Fruit fly (Drosophila melanogaster) whole organism, wandering third instar larva: Measurements from ENCODE around the gene CG17839.
A peak's percentile ranks its signal among the peaks of the same experiment; 100 is the strongest.

Experiments
- Abd-B ChIP-seq: fragments of >200 bp; optimal IDR thresholded peaks from 2 replicates; lab custom pipeline; 2017; ENCODE audit warnings: missing biosample characterization, missing genetic modification characterization
- CG32264 ChIP-seq: fragments of 200-800 bp; sonication (Bioruptor generic); optimal IDR thresholded peaks from 2 replicates; lab custom pipeline; 2016; ENCODE audit warnings: missing biosample characterization, missing genetic modification characterization
- CG9705 ChIP-seq: fragments of 200-800 bp; sonication (Bioruptor generic); optimal IDR thresholded peaks from 2 replicates; lab custom pipeline; 2018; ENCODE audit warnings: missing biosample characterization, mild to moderate bottlenecking, missing genetic modification characterization
- CrebA ChIP-seq: fragments of 200-800 bp; sonication (Bioruptor generic); optimal IDR thresholded peaks from 2 replicates; lab custom pipeline; 2016; ENCODE audit warnings: missing biosample characterization, mild to moderate bottlenecking, missing genetic modification characterization, borderline replicate concordance
- Dfd ChIP-seq: fragments of >200 bp; optimal IDR thresholded peaks from 2 replicates; lab custom pipeline; 2017; ENCODE audit warnings: missing biosample characterization, missing genetic modification characterization
- Dif ChIP-seq: fragments of 200-275, 200-300 bp; sonication (Bioruptor generic); optimal IDR thresholded peaks from 2 replicates; lab custom pipeline; 2018; ENCODE audit warnings: missing biosample characterization, missing genetic modification characterization; ENCODE audit not compliant: partially characterized antibody
- GATAd ChIP-seq: sonication (Bioruptor generic); optimal IDR thresholded peaks from 2 replicates; lab custom pipeline; 2016; ENCODE audit warnings: missing biosample characterization, missing genetic modification characterization
- HLH106 ChIP-seq: fragments of 200-800 bp; optimal IDR thresholded peaks from 3 replicates; lab custom pipeline; 2019; ENCODE audit warnings: missing biosample characterization, mild to moderate bottlenecking, missing genetic modification characterization, moderate library complexity
- Hnf4 ChIP-seq: fragments of 200-800 bp; sonication (Bioruptor generic); optimal IDR thresholded peaks from 2 replicates; lab custom pipeline; 2016; ENCODE audit warnings: missing biosample characterization, mild to moderate bottlenecking, missing genetic modification characterization
- Hr78 ChIP-seq: fragments of >200 bp; optimal IDR thresholded peaks from 2 replicates; lab custom pipeline; 2017; ENCODE audit warnings: missing biosample characterization, missing genetic modification characterization
- Hr83 ChIP-seq: fragments of 200-300 bp; sonication (Bioruptor generic); optimal IDR thresholded peaks from 2 replicates; lab custom pipeline; 2016; ENCODE audit warnings: missing biosample characterization, mild to moderate bottlenecking, missing genetic modification characterization, moderate library complexity; ENCODE audit not compliant: poor library complexity, severe bottlenecking
- Jra ChIP-seq: sonication (Bioruptor generic); optimal IDR thresholded peaks from 2 replicates; lab custom pipeline; 2016; ENCODE audit warnings: missing biosample characterization, missing genetic modification characterization
- Mio ChIP-seq: sonication (Bioruptor generic); optimal IDR thresholded peaks from 2 replicates; lab custom pipeline; 2016; ENCODE audit warnings: missing biosample characterization, missing genetic modification characterization
- Myc ChIP-seq: fragments of >200 bp; optimal IDR thresholded peaks from 2 replicates; lab custom pipeline; 2017
- N ChIP-seq: fragments of >200 bp; optimal IDR thresholded peaks from 2 replicates; lab custom pipeline; 2018; ENCODE audit warnings: missing biosample characterization, missing external identifiers, missing genetic modification characterization
- OdsH ChIP-seq: fragments of 200-800 bp; sonication (Bioruptor generic); optimal IDR thresholded peaks from 2 replicates; lab custom pipeline; 2016; ENCODE audit warnings: missing biosample characterization, mild to moderate bottlenecking, missing genetic modification characterization
- Rel ChIP-seq, 2 experiments: fragments of 200-800 bp; sonication (Bioruptor generic) in 1 of 2; optimal IDR thresholded peaks; 2 replicates in 1 of 2; 3 replicates in 1 of 2; lab custom pipeline; 2016 to 2019; ENCODE audit warnings: mild to moderate bottlenecking in 2 of 2, missing biosample characterization in 2 of 2, missing genetic modification characterization in 2 of 2, moderate library complexity in 1 of 2
- Sp1 ChIP-seq: fragments of 200-800 bp; sonication (Bioruptor generic); optimal IDR thresholded peaks from 3 replicates; lab custom pipeline; 2019; ENCODE audit warnings: missing biosample characterization, mild to moderate bottlenecking, missing genetic modification characterization, moderate library complexity
- Vsx2 ChIP-seq: fragments of 200-300, 225-300 bp; sonication (Bioruptor generic); optimal IDR thresholded peaks from 2 replicates; lab custom pipeline; 2018; ENCODE audit warnings: missing biosample characterization, missing genetic modification characterization; ENCODE audit not compliant: partially characterized antibody
- br ChIP-seq: fragments of 200-800 bp; sonication (Bioruptor generic); optimal IDR thresholded peaks from 2 replicates; lab custom pipeline; 2016; ENCODE audit warnings: missing biosample characterization, missing genetic modification characterization
- brk ChIP-seq: fragments of 200-800 bp; sonication (Bioruptor generic); optimal IDR thresholded peaks from 2 replicates; lab custom pipeline; 2016; ENCODE audit warnings: missing biosample characterization, mild to moderate bottlenecking, missing genetic modification characterization
- dl ChIP-seq, 2 experiments: fragments of 175-275, 200-275 bp in 1 of 2; fragments of 200-275 bp in 1 of 2; sonication (Bioruptor generic); optimal IDR thresholded peaks; lab custom pipeline; 2018; ENCODE audit warnings: mild to moderate bottlenecking in 2 of 2, missing biosample characterization in 2 of 2, missing genetic modification characterization in 2 of 2, moderate library complexity in 2 of 2; ENCODE audit not compliant: partially characterized antibody in 2 of 2, insufficient read depth in 1 of 2
- dmrt93B ChIP-seq: fragments of 200-800 bp; sonication (Bioruptor generic); optimal IDR thresholded peaks from 2 replicates; lab custom pipeline; 2018; ENCODE audit warnings: missing biosample characterization, mild to moderate bottlenecking, missing genetic modification characterization
- dsf ChIP-seq: sonication (Bioruptor generic); optimal IDR thresholded peaks from 2 replicates; lab custom pipeline; 2016; ENCODE audit warnings: missing biosample characterization, missing genetic modification characterization, borderline replicate concordance
- ey ChIP-seq: fragments of 200-800 bp; sonication (Bioruptor generic); optimal IDR thresholded peaks from 2 replicates; lab custom pipeline; 2016; ENCODE audit warnings: missing biosample characterization, missing genetic modification characterization
- foxo ChIP-seq, 2 experiments: fragments of 200-800 bp; sonication (Bioruptor generic); optimal IDR thresholded peaks; 2 replicates in 1 of 2; 3 replicates in 1 of 2; lab custom pipeline; 2016 to 2017; ENCODE audit warnings: missing biosample characterization in 2 of 2, missing genetic modification characterization in 2 of 2
- fru ChIP-seq: fragments of 200-800 bp; sonication (Bioruptor generic); optimal IDR thresholded peaks from 3 replicates; lab custom pipeline; 2016; ENCODE audit warnings: missing biosample characterization, mild to moderate bottlenecking, missing genetic modification characterization
- h ChIP-seq: fragments of 200-800 bp; sonication (Bioruptor generic); optimal IDR thresholded peaks from 3 replicates; lab custom pipeline; 2016; ENCODE audit warnings: missing biosample characterization, mild to moderate bottlenecking, missing genetic modification characterization
- jim ChIP-seq: fragments of 175-275, 200-325 bp; sonication (Bioruptor generic); optimal IDR thresholded peaks from 2 replicates; lab custom pipeline; 2016; ENCODE audit warnings: missing biosample characterization, mild to moderate bottlenecking, missing genetic modification characterization
- lola ChIP-seq: fragments of >200 bp; optimal IDR thresholded peaks from 2 replicates; lab custom pipeline; 2017; ENCODE audit warnings: missing biosample characterization, missing genetic modification characterization
- pan ChIP-seq: fragments of >200 bp; optimal IDR thresholded peaks from 2 replicates; lab custom pipeline; 2017
- psq ChIP-seq: fragments of 200-800 bp; sonication (Bioruptor generic); optimal IDR thresholded peaks from 3 replicates; lab custom pipeline; 2017; ENCODE audit warnings: missing biosample characterization, mild to moderate bottlenecking, missing genetic modification characterization, moderate library complexity
- rgr ChIP-seq: fragments of 200-800 bp; sonication (Bioruptor generic); optimal IDR thresholded peaks from 3 replicates; lab custom pipeline; 2016; ENCODE audit warnings: missing biosample characterization, mild to moderate bottlenecking, missing genetic modification characterization
- sage ChIP-seq: fragments of 200-800 bp; sonication (Bioruptor generic); optimal IDR thresholded peaks from 2 replicates; lab custom pipeline; 2016; ENCODE audit warnings: missing biosample characterization, mild to moderate bottlenecking, missing genetic modification characterization
- sv ChIP-seq: fragments of 200-800 bp; sonication (Bioruptor generic); optimal IDR thresholded peaks from 3 replicates; lab custom pipeline; 2016; ENCODE audit warnings: missing biosample characterization, missing genetic modification characterization
- tai ChIP-seq: sonication (Bioruptor generic); optimal IDR thresholded peaks from 2 replicates; lab custom pipeline; 2016; ENCODE audit warnings: missing biosample characterization, missing genetic modification characterization
- usp ChIP-seq: fragments of >200 bp; optimal IDR thresholded peaks from 2 replicates; lab custom pipeline; 2017; ENCODE audit warnings: missing biosample characterization, missing genetic modification characterization
- woc ChIP-seq: sonication (Bioruptor generic); optimal IDR thresholded peaks from 2 replicates; lab custom pipeline; 2016; ENCODE audit warnings: missing biosample characterization, mild to moderate bottlenecking, missing genetic modification characterization

Gene CG17839

dm6 chr3L:14760949-14761348, 44.0 kb upstream of the CG17839 start, which contains the start of gene Trl:
Gene Trl (minus strand): TSS chr3L:14761049.
- TF ChIP-seq fru (GFP tag; lab: Kevin White, UChicago) (no peak), Vsx2 (GFP tag; lab: Kevin White, UChicago) (no peak), HLH106 (tag; lab: Kevin White, UChicago) (no peak), pan (lab: Kevin White, UChicago) (no peak), Dif (no peak), CG9705 (GFP tag; lab: Kevin White, UChicago) (no peak), jim (GFP tag; lab: Kevin White, UChicago) (no peak)
- TF ChIP-seq, all 38 proteins: peak for 0

dm6 chr3L:14761837-14762785, 42.8 kb upstream of the CG17839 start, which contains the start of the genes Tsen34 and Mgat4a:
Gene Tsen34 (minus strand): TSS chr3L:14761844.
Gene Mgat4a (plus strand): TSS chr3L:14762028.
- TF ChIP-seq Hnf4, result no peak
- TF ChIP-seq dsf, result no peak
- peak; percentile 66 for TF ChIP-seq Hr83 (GFP tag; lab: Kevin White, UChicago)
- peak; percentile 59 for TF ChIP-seq br
- TF ChIP-seq ey, result peak; percentile 31
- TF ChIP-seq psq, result peak; percentile 50
- TF ChIP-seq usp (GFP tag; lab: Kevin White, UChicago), result no peak
- peak; percentile 51 for TF ChIP-seq rgr
- TF ChIP-seq foxo (GFP tag; optimal IDR thresholded peaks at IDR 0.05; lab: Kevin White, UChicago), result peak in 1 of 2 experiments; percentile 50
- TF ChIP-seq Myc (lab: Kevin White, UChicago), result no peak
- TF ChIP-seq sv (GFP tag; lab: Kevin White, UChicago), result peak; percentile 43
- no peak for TF ChIP-seq dmrt93B (GFP tag; lab: Kevin White, UChicago)
- no peak for TF ChIP-seq Dif
- TF ChIP-seq jim (GFP tag; lab: Kevin White, UChicago), result peak; percentile 32
- TF ChIP-seq tai, result no peak
- no peak for TF ChIP-seq Rel (GFP tag; optimal IDR thresholded peaks at IDR 0.05; lab: Kevin White, UChicago)
- TF ChIP-seq Rel (tag; optimal IDR thresholded peaks at IDR 0.05; lab: Kevin White, UChicago), result peak; percentile 91
- TF ChIP-seq Sp1 (GFP tag; lab: Kevin White, UChicago), result no peak
- peak; percentile 9 for TF ChIP-seq woc (GFP tag; lab: Kevin White, UChicago)
- TF ChIP-seq GATAd, result peak; percentile 32
- no peak for TF ChIP-seq Dfd (GFP tag; lab: Kevin White, UChicago)
- TF ChIP-seq Abd-B (GFP tag; lab: Kevin White, UChicago), result no peak
- TF ChIP-seq Hr78 (GFP tag; lab: Kevin White, UChicago), result no peak
- peak; percentile 27 for TF ChIP-seq CG9705 (GFP tag; lab: Kevin White, UChicago)
- TF ChIP-seq CrebA (GFP tag; lab: Kevin White, UChicago), result no peak
- no peak for TF ChIP-seq brk
- TF ChIP-seq N, result no peak
- TF ChIP-seq OdsH, result peak; percentile 70
- no peak for TF ChIP-seq fru (GFP tag; lab: Kevin White, UChicago)
- TF ChIP-seq Jra, result peak; percentile 63
- no peak for TF ChIP-seq dl (GFP tag; optimal IDR thresholded peaks at IDR 0.05; lab: Kevin White, UChicago; ENCODE audit: insufficient read depth in 1 of 2, partially characterized antibody in 2 of 2)
- no peak for TF ChIP-seq Mio (GFP tag; lab: Kevin White, UChicago)
- TF ChIP-seq CG32264 (GFP tag; lab: Kevin White, UChicago), result no peak
- peak; percentile 79 for TF ChIP-seq h (GFP tag; lab: Kevin White, UChicago)
- no peak for TF ChIP-seq sage (GFP tag; lab: Kevin White, UChicago)
- TF ChIP-seq lola (GFP tag; lab: Kevin White, UChicago), result no peak
- TF ChIP-seq pan (lab: Kevin White, UChicago), result no peak
- TF ChIP-seq HLH106 (tag; lab: Kevin White, UChicago), result no peak
- TF ChIP-seq Vsx2 (GFP tag; lab: Kevin White, UChicago), result no peak
- TF ChIP-seq, all 38 proteins: peak for 15
